Fruit fly (Drosophila melanogaster) Kc167 (cell line): Measurements from ENCODE around the gene THG.

Experiments
- Myc ChIP-seq: fragments of >200 bp; optimal IDR thresholded peaks from 2 replicates; lab custom pipeline; 2017; ENCODE audit warnings: missing external identifiers
- Sin3A ChIP-seq: fragments of >200 bp; optimal IDR thresholded peaks from 2 replicates; lab custom pipeline; 2018; ENCODE audit warnings: missing external identifiers
- h ChIP-seq: fragments of >200 bp; optimal IDR thresholded peaks from 3 replicates; lab custom pipeline; 2018; ENCODE audit warnings: missing external identifiers
- insv ChIP-seq: fragments of >200 bp; optimal IDR thresholded peaks from 3 replicates; lab custom pipeline; 2018; ENCODE audit warnings: missing external identifiers
- psq ChIP-seq: fragments of >200 bp; optimal IDR thresholded peaks from 2 replicates; lab custom pipeline; 2017; ENCODE audit warnings: missing external identifiers
- ttk ChIP-seq: sonication (Bioruptor generic); optimal IDR thresholded peaks from 2 replicates; lab custom pipeline; 2017; ENCODE audit warnings: missing external identifiers

Gene THG

dm6 chr2L:15031650-15032049 lies 22.1 kb upstream of the THG start, which contains the start of gene CG31832:
TSS of gene CG31832 (minus strand) at chr2L:15031750.
- no peak for TF ChIP-seq Sin3A (lab: Kevin White, UChicago)
- TF ChIP-seq ttk (lab: Kevin White, UChicago): no peak
- TF ChIP-seq Myc: no peak
- TF ChIP-seq insv: no peak
- no peak for TF ChIP-seq psq
- TF ChIP-seq h (lab: Kevin White, UChicago): no peak

- no peak for TF ChIP-seq h (lab: Kevin White, UChicago)
- no peak for TF ChIP-seq ttk (lab: Kevin White, UChicago)
- TF ChIP-seq psq: no peak
- TF ChIP-seq insv: no peak
- TF ChIP-seq Sin3A (lab: Kevin White, UChicago): no peak
- no peak for TF ChIP-seq Myc
These were observed 17.1 kb upstream of the THG start, which contains the start of gene CG33310 for dm6 chr2L:15026582-15026981. TSS of gene CG33310 (plus strand) at chr2L:15026882.

dm6 chr2L:15016031-15016430 lies 6.5 kb upstream of the THG start, which contains the start of gene GABA-B-R1:
TSS of gene GABA-B-R1 (plus strand) at chr2L:15016331.
- no peak for TF ChIP-seq Sin3A (lab: Kevin White, UChicago)
- TF ChIP-seq insv: no peak
- no peak for TF ChIP-seq Myc
- no peak for TF ChIP-seq psq
- no peak for TF ChIP-seq ttk (lab: Kevin White, UChicago)
- no peak for TF ChIP-seq h (lab: Kevin White, UChicago)

dm6 chr2L:15013523-15013922 lies 4.0 kb upstream of the THG start:
- TF ChIP-seq ttk (lab: Kevin White, UChicago) (no peak), insv (no peak), h (lab: Kevin White, UChicago) (no peak), Myc (no peak), Sin3A (lab: Kevin White, UChicago) (no peak), psq (no peak)

- TF ChIP-seq psq (no peak), insv (no peak), ttk (lab: Kevin White, UChicago) (no peak), Myc (no peak), h (lab: Kevin White, UChicago) (no peak), Sin3A (lab: Kevin White, UChicago) (no peak)
These were observed 2.3 kb upstream of the THG start for dm6 chr2L:15011779-15012178.

dm6 chr2L:15008034-15008433 lies 1.5 kb downstream of the THG start:
- TF ChIP-seq psq: no peak
- TF ChIP-seq ttk (lab: Kevin White, UChicago): no peak
- no peak for TF ChIP-seq Sin3A (lab: Kevin White, UChicago)
- TF ChIP-seq Myc: no peak
- TF ChIP-seq h (lab: Kevin White, UChicago): no peak
- no peak for TF ChIP-seq insv

- TF ChIP-seq insv (no peak), Myc (no peak), h (lab: Kevin White, UChicago) (no peak), psq (no peak), Sin3A (lab: Kevin White, UChicago) (no peak), ttk (lab: Kevin White, UChicago) (no peak)
These were observed 2.1 kb downstream of the THG start, which contains the start of the genes Ankrd49 and NC2beta for dm6 chr2L:15007331-15007863. TSS of gene Ankrd49 (minus strand) at chr2L:15007431. TSS of gene NC2beta (plus strand) at chr2L:15007813.

dm6 chr2L:15005505-15005904 lies 4.0 kb downstream of the THG start, which contains the start of gene DCTN5-p25:
TSS of gene DCTN5-p25 (plus strand) at chr2L:15005733.
- no peak for TF ChIP-seq h (lab: Kevin White, UChicago)
- no peak for TF ChIP-seq ttk (lab: Kevin White, UChicago)
- no peak for TF ChIP-seq Myc
- no peak for TF ChIP-seq Sin3A (lab: Kevin White, UChicago)
- no peak for TF ChIP-seq insv
- no peak for TF ChIP-seq psq

- no peak for TF ChIP-seq psq
- TF ChIP-seq insv: no peak
These were observed 7.7 kb downstream of the THG start for dm6 chr2L:15001847-15002246.

- TF ChIP-seq ttk (lab: Kevin White, UChicago): no peak
- no peak for TF ChIP-seq Myc
- TF ChIP-seq h (lab: Kevin White, UChicago): no peak
- no peak for TF ChIP-seq psq
- TF ChIP-seq Sin3A (lab: Kevin White, UChicago): no peak
- no peak for TF ChIP-seq insv
These were observed 9.2 kb downstream of the THG start for dm6 chr2L:15000360-15000759.

dm6 chr2L:14997370-14997769 lies 12.2 kb downstream of the THG start, which contains the start of gene mol:
TSS of gene mol (minus strand) at chr2L:14997559.
- TF ChIP-seq insv (no peak), ttk (lab: Kevin White, UChicago) (no peak), psq (no peak), Myc (no peak), h (lab: Kevin White, UChicago) (no peak), Sin3A (lab: Kevin White, UChicago) (no peak)

- no peak for TF ChIP-seq psq
- no peak for TF ChIP-seq ttk (lab: Kevin White, UChicago)
- TF ChIP-seq insv: no peak
- no peak for TF ChIP-seq h (lab: Kevin White, UChicago)
- TF ChIP-seq Myc: no peak
- no peak for TF ChIP-seq Sin3A (lab: Kevin White, UChicago)
These were observed 13.7 kb downstream of the THG start for dm6 chr2L:14995594-14996463.
